Worm (Caenorhabditis elegans): ENCODE measurements around the gene cdk-1.
A peak's percentile ranks its signal among the peaks of the same experiment; 100 is the strongest.

cdk-1 gene

DNA sequence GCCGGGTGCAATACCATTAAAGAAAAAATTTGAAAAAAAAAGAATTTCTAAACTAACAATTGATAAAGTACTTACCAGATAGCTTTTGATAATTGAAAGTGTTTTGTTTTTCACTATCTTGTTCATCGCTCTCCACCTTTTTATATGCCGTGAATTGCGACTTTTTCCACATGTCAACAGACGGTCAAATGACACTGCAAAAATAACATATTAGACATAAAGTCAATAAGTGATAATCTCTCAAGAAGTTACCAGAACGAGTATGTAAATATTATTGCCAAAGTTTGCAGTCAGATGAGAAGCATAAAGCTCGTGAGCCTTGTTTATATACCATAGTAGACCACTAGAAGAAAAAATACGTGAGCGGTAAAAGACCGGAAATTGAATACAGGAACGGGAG is 11.4 kb upstream of the cdk-1 start, which contains the start of gene dao-6:
TSS of gene dao-6 (minus strand) at position 345 of the 400 bp plus-strand sequence.
- TF ChIP-seq nhr-28 (tag; optimal IDR thresholded peaks at IDR 0.05) (no peak), pha-4 (tag; optimal IDR thresholded peaks at IDR 0.05) (peak; percentile 97)

DNA sequence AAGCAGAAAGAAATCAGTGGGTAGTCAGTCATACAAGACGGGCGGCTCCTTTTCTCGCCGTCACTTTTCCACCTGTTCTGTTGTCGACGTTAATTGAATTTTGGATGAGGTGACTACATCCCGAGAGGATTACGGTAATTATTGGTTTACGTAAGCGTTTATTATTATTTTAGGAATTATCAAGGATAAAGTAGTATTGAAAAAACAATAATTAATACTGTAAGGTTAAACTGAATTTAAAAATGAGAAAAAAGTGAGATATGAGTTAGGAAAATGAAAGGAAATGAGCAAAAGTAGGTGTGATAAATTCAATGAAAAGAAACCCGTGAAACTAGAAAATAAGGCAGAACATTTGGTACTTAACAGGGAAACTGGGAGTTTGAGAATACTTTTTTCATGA is 8.3 kb upstream of the cdk-1 start, which contains the start of gene hlh-4:
TSS of gene hlh-4 (minus strand) at position 101 of the 400 bp plus-strand sequence.
- TF ChIP-seq hmg-11 (tag; optimal IDR thresholded peaks at IDR 0.05) (no peak), nhr-23 (tag; optimal IDR thresholded peaks at IDR 0.05) (no peak), aly-2 (tag; optimal IDR thresholded peaks at IDR 0.05) (no peak), elt-3 (tag; optimal IDR thresholded peaks at IDR 0.05) (no peak), nhr-77 (tag; optimal IDR thresholded peaks at IDR 0.05) (no peak), ztf-11 (tag; optimal IDR thresholded peaks at IDR 0.05) (no peak)

DNA sequence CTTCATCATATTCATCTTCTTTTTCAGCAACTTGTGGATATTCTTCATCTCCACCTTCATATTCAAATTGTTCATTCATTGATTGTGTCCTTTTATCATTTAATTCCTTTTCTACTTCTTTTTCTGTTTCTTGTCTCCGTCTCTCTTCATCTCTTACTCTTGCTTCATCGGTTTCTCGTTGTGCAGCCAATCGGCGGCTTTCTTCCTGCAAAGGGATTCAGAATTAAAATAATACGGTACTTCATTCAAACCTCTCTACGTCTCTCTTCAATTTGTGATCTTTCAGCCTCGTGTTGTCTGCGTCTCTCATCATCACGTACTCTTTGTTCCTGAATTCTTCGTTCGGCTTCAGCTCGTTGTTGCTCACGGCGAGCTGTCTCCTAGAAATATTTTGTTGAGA is 6.6 kb upstream of the cdk-1 start:
- TF ChIP-seq sea-2 (GFP tag; optimal IDR thresholded peaks at IDR 0.05) = no peak
- TF ChIP-seq nhr-28 (tag; optimal IDR thresholded peaks at IDR 0.05) = no peak
- TF ChIP-seq nfya-1 (tag; optimal IDR thresholded peaks at IDR 0.05; ENCODE audit: insufficient read depth) = peak; percentile 87

DNA sequence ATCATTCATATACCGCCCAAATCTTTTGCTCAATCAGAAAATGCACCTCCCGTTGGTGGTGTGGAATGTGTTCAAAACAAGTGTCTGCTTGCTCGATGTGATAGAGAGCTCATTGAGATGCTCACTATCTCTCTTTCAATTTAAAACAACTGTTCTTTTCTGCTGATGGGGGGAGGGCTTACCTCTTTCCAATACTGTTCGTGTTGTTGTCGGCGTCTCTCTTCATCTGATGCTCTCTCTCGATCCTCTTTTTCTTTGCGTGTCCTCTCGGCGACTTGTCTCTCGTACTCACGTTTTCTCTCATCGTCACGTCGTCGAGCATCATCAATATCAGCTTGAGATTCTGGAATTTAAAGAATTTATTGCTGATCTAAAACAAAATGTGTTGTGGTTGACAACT is 5.3 kb upstream of the cdk-1 start:
- peak; percentile 4 for TF ChIP-seq nfya-1 (tag; optimal IDR thresholded peaks at IDR 0.05; ENCODE audit: insufficient read depth)
- TF ChIP-seq elt-2 (tag; optimal IDR thresholded peaks at IDR 0.05) = no peak
- no peak for TF ChIP-seq egl-27 (tag; optimal IDR thresholded peaks at IDR 0.05)

DNA sequence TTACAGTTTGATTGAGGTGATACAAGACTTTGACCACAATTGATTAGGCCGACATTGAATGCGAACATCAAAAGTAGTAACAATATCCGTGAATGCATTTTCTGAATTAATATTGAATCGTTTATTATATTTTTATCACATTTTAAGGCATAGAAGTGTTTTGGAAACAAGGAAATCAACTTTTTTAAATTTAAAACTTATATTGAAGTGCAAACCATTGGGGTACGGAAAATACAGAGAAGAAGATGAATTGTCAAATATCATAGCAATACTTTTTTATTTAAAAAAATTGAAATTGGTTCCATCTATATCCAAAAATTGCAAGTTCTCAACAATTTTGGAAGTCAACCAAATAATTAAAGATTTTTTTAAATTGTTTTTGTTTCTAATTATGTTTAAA is 4.0 kb upstream of the cdk-1 start, which contains the start of gene T05G5.1:
TSS of gene T05G5.1 (minus strand) at position 101 of the 400 bp plus-strand sequence.
- TF ChIP-seq snpc-4 (tag; optimal IDR thresholded peaks at IDR 0.05) = no peak
- TF ChIP-seq ztf-11 (tag; optimal IDR thresholded peaks at IDR 0.05) = no peak
- no peak for TF ChIP-seq fkh-2 (tag; optimal IDR thresholded peaks at IDR 0.05)
- no peak for TF ChIP-seq R02D3.7 (tag; optimal IDR thresholded peaks at IDR 0.05)
- TF ChIP-seq pha-4 (tag; optimal IDR thresholded peaks at IDR 0.05) = no peak
- TF ChIP-seq elt-3 (tag; optimal IDR thresholded peaks at IDR 0.05) = no peak
- no peak for TF ChIP-seq nhr-237 (tag; optimal IDR thresholded peaks at IDR 0.05)
- TF ChIP-seq nhr-28 (tag; optimal IDR thresholded peaks at IDR 0.05) = no peak
- no peak for TF ChIP-seq zag-1 (tag; optimal IDR thresholded peaks at IDR 0.05)
- TF ChIP-seq ceh-82 (tag; optimal IDR thresholded peaks at IDR 0.05) = no peak
- no peak for TF ChIP-seq nhr-76 (tag; optimal IDR thresholded peaks at IDR 0.05)
- no peak for TF ChIP-seq lsy-12 (tag; optimal IDR thresholded peaks at IDR 0.05)
- TF ChIP-seq sea-2 (GFP tag; optimal IDR thresholded peaks at IDR 0.05) = no peak
- no peak for TF ChIP-seq nhr-67 (tag; optimal IDR thresholded peaks at IDR 0.05)
- TF ChIP-seq elt-2 (tag; optimal IDR thresholded peaks at IDR 0.05) = no peak
- TF ChIP-seq egl-27 (tag; optimal IDR thresholded peaks at IDR 0.05) = no peak
- no peak for TF ChIP-seq lin-39 (tag; optimal IDR thresholded peaks at IDR 0.05)
- no peak for TF ChIP-seq nhr-77 (tag; optimal IDR thresholded peaks at IDR 0.05)
- no peak for TF ChIP-seq aly-2 (tag; optimal IDR thresholded peaks at IDR 0.05)
- no peak for TF ChIP-seq fos-1 (tag; optimal IDR thresholded peaks at IDR 0.05)

DNA sequence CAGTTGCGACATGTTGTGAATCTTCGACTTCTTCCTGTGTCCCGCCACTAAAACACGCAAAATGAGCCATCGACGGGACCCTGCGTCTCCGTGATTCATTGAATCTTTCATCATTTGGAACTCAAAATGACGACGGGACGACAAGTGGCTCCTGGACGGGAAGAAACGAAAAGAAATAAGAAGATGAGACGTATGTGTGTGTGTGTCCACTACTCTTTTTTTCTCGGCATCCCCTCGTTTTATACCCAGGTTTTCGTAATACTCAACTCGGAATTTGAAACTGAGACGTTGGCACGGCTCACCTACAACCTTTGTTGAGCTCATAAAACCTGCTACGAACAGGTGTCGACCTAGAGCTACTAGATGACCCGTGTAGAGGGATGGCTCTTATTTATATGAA is 2.7 kb upstream of the cdk-1 start:
- TF ChIP-seq nhr-43 (tag; optimal IDR thresholded peaks at IDR 0.05; ENCODE audit: poor library complexity, severe bottlenecking) (no peak), ama-1 (optimal IDR thresholded peaks at IDR 0.05) (no peak), elt-2 (tag; optimal IDR thresholded peaks at IDR 0.05) (no peak), daf-12 (tag; optimal IDR thresholded peaks at IDR 0.05) (no peak), nfya-1 (tag; optimal IDR thresholded peaks at IDR 0.05; ENCODE audit: insufficient read depth) (peak; percentile 31), nhr-12 (tag; optimal IDR thresholded peaks at IDR 0.05) (no peak), zag-1 (tag; optimal IDR thresholded peaks at IDR 0.05) (no peak)

DNA sequence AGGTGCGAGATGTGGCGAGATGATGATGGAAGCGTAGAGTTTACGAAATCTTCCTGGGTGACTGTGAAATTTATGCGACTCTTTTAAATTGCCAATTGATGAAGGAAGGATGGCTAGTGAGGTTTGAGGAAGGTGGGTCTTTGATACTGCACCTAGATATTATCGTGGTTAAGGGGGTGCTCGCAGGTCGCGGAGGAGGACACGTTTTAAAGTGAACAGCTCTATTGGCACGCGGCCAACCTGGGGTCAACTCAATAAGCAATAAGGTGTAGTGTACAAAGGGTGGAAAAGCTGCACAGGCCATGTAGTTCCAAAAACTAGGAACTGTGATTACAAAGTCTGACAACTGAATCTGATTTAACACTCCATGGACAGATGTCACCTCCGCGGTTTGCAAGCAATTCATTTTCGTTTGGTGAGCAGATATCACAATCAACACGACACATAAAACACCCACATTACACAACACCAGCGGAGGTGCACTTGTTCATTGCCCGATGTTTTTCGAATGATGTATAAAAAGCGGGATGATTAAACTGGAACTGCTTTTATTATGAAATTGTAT is 1.9 kb upstream of the cdk-1 start:
- TF ChIP-seq R02D3.7 (tag; optimal IDR thresholded peaks at IDR 0.05) (no peak), nhr-23 (tag; optimal IDR thresholded peaks at IDR 0.05) (no peak), egl-5 (tag; optimal IDR thresholded peaks at IDR 0.05) (peak; percentile 43), hmg-11 (tag; optimal IDR thresholded peaks at IDR 0.05) (no peak)
